Worm (Caenorhabditis elegans): ENCODE measurements around the gene T21E8.6.

- no peak for TF ChIP-seq unc-98 (GFP tag; IDR thresholded peaks at IDR 0.05)
- no peak for TF ChIP-seq nhr-76 (tag; optimal IDR thresholded peaks at IDR 0.05)
- no peak for TF ChIP-seq nhr-11 (tag; optimal IDR thresholded peaks at IDR 0.05)
Measured at ce11 chrX:10859622-10860021, 22.5 kb upstream of the T21E8.6 start.
